Fruit fly (Drosophila melanogaster) Kc167 (cell line): ENCODE measurements around the gene Rbp1-like.

Source experiments
- Sin3A ChIP-seq: fragments of >200 bp; optimal IDR thresholded peaks from 2 replicates; lab custom pipeline; 2018; ENCODE audit warnings: missing external identifiers
- h ChIP-seq: fragments of >200 bp; optimal IDR thresholded peaks from 3 replicates; lab custom pipeline; 2018; ENCODE audit warnings: missing external identifiers
- insv ChIP-seq: fragments of >200 bp; optimal IDR thresholded peaks from 3 replicates; lab custom pipeline; 2018; ENCODE audit warnings: missing external identifiers
- psq ChIP-seq: fragments of >200 bp; optimal IDR thresholded peaks from 2 replicates; lab custom pipeline; 2017; ENCODE audit warnings: missing external identifiers

DNA sequence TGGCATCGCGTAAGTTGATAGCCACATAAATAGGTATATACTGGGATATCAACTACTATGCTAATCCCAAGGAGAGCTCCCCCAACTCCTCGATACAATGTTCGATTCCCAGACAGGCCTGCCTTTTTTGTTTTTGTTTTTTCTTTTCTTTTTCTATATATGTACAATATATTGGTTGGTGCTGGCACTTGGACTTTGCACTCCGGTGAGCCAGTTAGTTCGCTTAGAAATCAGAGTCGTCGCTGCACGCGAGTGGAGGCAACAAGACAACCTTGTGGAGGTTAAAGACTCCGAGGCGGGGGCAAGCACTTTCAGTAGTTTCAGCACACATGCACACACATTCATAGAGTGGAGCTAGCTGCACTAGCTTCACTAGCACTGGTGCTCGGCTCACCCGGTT lies 21.6 kb upstream of the Rbp1-like start:
- no peak for TF ChIP-seq psq (lab: Kevin White, UChicago)
- no peak for TF ChIP-seq h (lab: Kevin White, UChicago)
- TF ChIP-seq Sin3A (lab: Kevin White, UChicago) = no peak
- no peak for TF ChIP-seq insv (lab: Kevin White, UChicago)
